Worm (Caenorhabditis elegans): ENCODE measurements around the gene C44B9.3.

ce11 chrIII:10905112-10905511, 25.1 kb upstream of the C44B9.3 start:
- no peak for TF ChIP-seq dao-5 (tag; optimal IDR thresholded peaks at IDR 0.05)
- TF ChIP-seq him-1 (tag; optimal IDR thresholded peaks at IDR 0.05), result no peak
- TF ChIP-seq W03F9.2 (tag; optimal IDR thresholded peaks at IDR 0.05), result no peak
